Worm (Caenorhabditis elegans): ENCODE results near the gene K11H3.8.

K11H3.8 gene

DNA sequence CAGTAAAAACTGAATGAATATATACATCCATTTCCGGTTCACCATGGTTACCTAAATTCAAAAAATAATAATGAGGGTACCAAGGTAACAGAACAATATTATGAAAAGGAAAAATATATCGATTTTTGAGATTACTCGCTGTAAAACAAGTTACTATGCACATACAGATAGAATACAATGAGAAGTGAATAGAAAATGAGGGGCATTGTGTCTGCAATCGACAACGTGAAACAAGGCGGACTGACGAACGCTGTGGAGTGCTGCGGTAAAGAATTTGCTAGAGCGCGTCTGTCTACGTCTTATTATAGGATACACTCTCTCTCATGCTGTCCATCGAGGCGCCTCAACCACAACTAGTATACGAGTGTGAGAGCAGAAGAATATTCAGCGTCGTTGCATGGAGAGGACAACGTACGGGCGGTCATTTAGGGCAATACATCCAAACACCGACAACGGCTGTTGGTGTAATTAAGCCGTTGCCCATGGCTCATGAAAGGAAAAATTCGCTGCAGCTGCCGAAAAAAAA lies 17.8 kb upstream of the K11H3.8 start, which contains the start of gene cnx-1 (continued):
- TF ChIP-seq grh-1 (GFP tag; IDR thresholded peaks at IDR 0.05) = no peak
- TF ChIP-seq lin-39 (tag; optimal IDR thresholded peaks at IDR 0.05) = no peak
- no peak for TF ChIP-seq vab-15 (tag; optimal IDR thresholded peaks at IDR 0.05)
- TF ChIP-seq ceh-88 (GFP tag; IDR thresholded peaks at IDR 0.05) = no peak
- TF ChIP-seq C04F5.9 (tag; optimal IDR thresholded peaks at IDR 0.05) = no peak
- no peak for TF ChIP-seq nhr-84 (tag; optimal IDR thresholded peaks at IDR 0.05)
- no peak for TF ChIP-seq unc-98 (GFP tag; IDR thresholded peaks at IDR 0.05)
- no peak for TF ChIP-seq ets-5 (GFP tag; IDR thresholded peaks at IDR 0.05)
- TF ChIP-seq sptf-1 (tag; optimal IDR thresholded peaks at IDR 0.05) = no peak
- no peak for TF ChIP-seq aha-1 (tag; optimal IDR thresholded peaks at IDR 0.05)
- no peak for TF ChIP-seq sox-4 (tag; optimal IDR thresholded peaks at IDR 0.05)
- TF ChIP-seq lir-3 (tag; optimal IDR thresholded peaks at IDR 0.05; ENCODE audit: poor library complexity) = no peak
- TF ChIP-seq xbp-1 (tag; optimal IDR thresholded peaks at IDR 0.05) = no peak
- TF ChIP-seq snu-23 (GFP tag; optimal IDR thresholded peaks at IDR 0.05) = peak; percentile 39
- TF ChIP-seq jun-1 (tag; optimal IDR thresholded peaks at IDR 0.05) = no peak
- TF ChIP-seq fkh-4 (tag; optimal IDR thresholded peaks at IDR 0.05; ENCODE audit: borderline replicate concordance) = no peak
- no peak for TF ChIP-seq elt-2 (tag; optimal IDR thresholded peaks at IDR 0.05)
- TF ChIP-seq nhr-12 (tag; optimal IDR thresholded peaks at IDR 0.05) = no peak
- peak; percentile 14 for TF ChIP-seq nhr-71 (tag; optimal IDR thresholded peaks at IDR 0.05)
- TF ChIP-seq alr-1 (tag; optimal IDR thresholded peaks at IDR 0.05; ENCODE audit: borderline replicate concordance) = no peak
- no peak for TF ChIP-seq fkh-10 (GFP tag; optimal IDR thresholded peaks at IDR 0.05)
- TF ChIP-seq zag-1 (tag; optimal IDR thresholded peaks at IDR 0.05) = no peak
- no peak for TF ChIP-seq Y116A8C.19 (tag; optimal IDR thresholded peaks at IDR 0.05; ENCODE audit: borderline replicate concordance)
- no peak for TF ChIP-seq ceh-90 (tag; optimal IDR thresholded peaks at IDR 0.05)
- no peak for TF ChIP-seq pax-3 (tag; optimal IDR thresholded peaks at IDR 0.05)
- TF ChIP-seq hlh-17 (GFP tag; optimal IDR thresholded peaks at IDR 0.05; ENCODE audit: borderline replicate concordance) = no peak
- TF ChIP-seq egl-27 (tag; optimal IDR thresholded peaks at IDR 0.05) = no peak
- no peak for TF ChIP-seq ceh-63 (GFP tag; optimal IDR thresholded peaks at IDR 0.05)
- TF ChIP-seq lsy-2 (tag; optimal IDR thresholded peaks at IDR 0.05) = peak in 1 of 2 experiments; percentile 30
- TF ChIP-seq elt-3 (tag; optimal IDR thresholded peaks at IDR 0.05) = no peak
- TF ChIP-seq C34B4.2 (tag; optimal IDR thresholded peaks at IDR 0.05) = no peak
- TF ChIP-seq swsn-7 (tag; optimal IDR thresholded peaks at IDR 0.05) = no peak
- TF ChIP-seq nhr-85 (tag) = no peak
- TF ChIP-seq nhr-90 (tag; optimal IDR thresholded peaks at IDR 0.05; ENCODE audit: poor library complexity) = no peak
- no peak for TF ChIP-seq tbx-2 (tag; optimal IDR thresholded peaks at IDR 0.05)

DNA sequence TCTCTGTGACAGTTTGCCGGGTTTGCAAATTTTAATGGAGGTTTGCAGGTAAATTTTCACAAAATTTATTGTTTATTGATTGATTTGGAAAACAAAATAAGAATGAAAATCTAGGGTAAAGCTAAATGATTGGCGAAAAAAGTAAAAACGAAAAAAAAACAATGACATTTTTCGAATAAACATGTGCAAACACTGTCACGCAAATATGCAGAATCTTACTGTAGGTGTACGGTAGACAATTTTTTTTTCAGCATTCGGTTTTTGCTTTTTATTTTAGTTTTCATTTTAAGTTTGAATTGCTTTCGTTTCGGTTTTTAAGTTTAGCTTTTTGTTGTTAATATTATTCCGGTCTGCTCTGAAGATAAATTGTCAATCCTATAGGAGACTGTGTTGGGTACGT lies 17.1 kb upstream of the K11H3.8 start:
- TF ChIP-seq nhr-85 (tag) (peak; percentile 27), F16B12.6 (tag; optimal IDR thresholded peaks at IDR 0.05) (peak; percentile 2), unc-86 (tag; optimal IDR thresholded peaks at IDR 0.05) (no peak), dpl-1 (GFP tag; optimal IDR thresholded peaks at IDR 0.05) (no peak), nhr-237 (tag; optimal IDR thresholded peaks at IDR 0.05) (no peak), lsy-2 (tag; optimal IDR thresholded peaks at IDR 0.05) (peak; percentile 43 to 70)

DNA sequence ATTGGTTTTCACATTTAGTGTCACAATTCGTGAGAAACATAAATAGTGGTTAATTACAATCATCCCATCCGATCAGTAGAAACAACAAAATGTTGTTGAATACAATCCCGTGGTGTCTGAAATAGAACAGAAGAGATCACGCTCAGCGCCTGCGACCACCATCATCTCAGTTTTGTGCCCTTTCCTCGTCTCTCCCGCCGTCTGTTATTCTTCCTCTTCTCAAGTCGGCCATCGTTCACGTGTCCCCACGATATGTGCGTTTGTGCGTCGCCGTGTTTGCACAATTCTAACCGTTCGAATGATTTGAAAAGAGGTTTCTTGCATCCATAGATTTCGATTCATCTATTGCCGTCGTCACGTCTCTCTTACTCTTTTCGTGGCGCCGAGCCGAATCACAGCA lies 16.2 kb upstream of the K11H3.8 start, which contains the start of gene panl-3:
Gene panl-3, plus strand, starts transcription at position 294 of the 400 bp plus-strand sequence.
- TF ChIP-seq aly-2 (tag; optimal IDR thresholded peaks at IDR 0.05) = no peak
- TF ChIP-seq lin-14 (GFP tag; optimal IDR thresholded peaks at IDR 0.05) = peak; percentile 91
- no peak for TF ChIP-seq unc-30 (tag; optimal IDR thresholded peaks at IDR 0.05)
- peak; percentile 81 for TF ChIP-seq nhr-71 (tag; optimal IDR thresholded peaks at IDR 0.05)
- TF ChIP-seq snu-23 (GFP tag; optimal IDR thresholded peaks at IDR 0.05) = peak; percentile 83
- TF ChIP-seq hlh-4 (tag; optimal IDR thresholded peaks at IDR 0.05) = no peak
- TF ChIP-seq C34B4.2 (tag; optimal IDR thresholded peaks at IDR 0.05) = no peak
- no peak for TF ChIP-seq ztf-11 (tag; optimal IDR thresholded peaks at IDR 0.05)
- TF ChIP-seq nhr-237 (tag; optimal IDR thresholded peaks at IDR 0.05) = no peak
- TF ChIP-seq rnt-1 (tag; optimal IDR thresholded peaks at IDR 0.05) = peak; percentile 82
- no peak for TF ChIP-seq Y116A8C.19 (tag; optimal IDR thresholded peaks at IDR 0.05; ENCODE audit: borderline replicate concordance)
- no peak for TF ChIP-seq sox-4 (tag; optimal IDR thresholded peaks at IDR 0.05)
- TF ChIP-seq unc-62 (GFP tag; optimal IDR thresholded peaks at IDR 0.05) = no peak
- TF ChIP-seq lin-35 (GFP tag; optimal IDR thresholded peaks at IDR 0.05) = peak; percentile 71 to 85
- TF ChIP-seq vab-15 (tag; optimal IDR thresholded peaks at IDR 0.05) = peak; percentile 65
- TF ChIP-seq nhr-20 (tag; optimal IDR thresholded peaks at IDR 0.05) = peak; percentile 80
- TF ChIP-seq nhr-84 (tag; optimal IDR thresholded peaks at IDR 0.05) = no peak
- no peak for TF ChIP-seq pax-3 (tag; optimal IDR thresholded peaks at IDR 0.05)
- TF ChIP-seq ces-1 (GFP tag; optimal IDR thresholded peaks at IDR 0.05) = no peak
- no peak for TF ChIP-seq unc-98 (GFP tag; IDR thresholded peaks at IDR 0.05)
- no peak for TF ChIP-seq blmp-1 (tag; optimal IDR thresholded peaks at IDR 0.05)
